ENCODE assay signal across 1 fruit fly cellular context in genomic region chr3L:16051719-16052122, dm6.
TF ChIP-seq lines count a peak whose summit lies in the region.

Gene Mbs (plus strand): TSS chr3L:16051959.

TF ChIP-seq in whole organism, embryonic, 481 proteins besides CTCF, POLR2A, EP300 and RAD21 (continued from another document and continues in another):
- TF ChIP-seq tx (GFP tag; optimal IDR thresholded peaks at IDR 0.05; lab: Kevin White, UChicago) (no peak), br (optimal IDR thresholded peaks at IDR 0.05; lab: Kevin White, UChicago) (no peak), bowl (GFP tag; IDR thresholded peaks at IDR 0.05; lab: Robert Waterston, UW) (no peak), CG10543 (GFP tag; optimal IDR thresholded peaks at IDR 0.05; lab: Kevin White, UChicago) (peak; percentile 70), trh (GFP tag; optimal IDR thresholded peaks at IDR 0.05; lab: Kevin White, UChicago) (no peak), chif (GFP tag; optimal IDR thresholded peaks at IDR 0.05; lab: Kevin White, UChicago) (no peak), lola (GFP tag; optimal IDR thresholded peaks at IDR 0.05; lab: Kevin White, UChicago) (no peak), insv (GFP tag; optimal IDR thresholded peaks at IDR 0.05; lab: Kevin White, UChicago) (peak in 1 of 2 experiments; percentile 41), Tbp (GFP tag; optimal IDR thresholded peaks at IDR 0.05; lab: Kevin White, UChicago) (no peak), CG10274 (GFP tag; optimal IDR thresholded peaks at IDR 0.05; lab: Kevin White, UChicago) (no peak), Antp (GFP tag; optimal IDR thresholded peaks at IDR 0.05; lab: Kevin White, UChicago) (no peak), CG8359 (GFP tag; optimal IDR thresholded peaks at IDR 0.05; lab: Kevin White, UChicago; ENCODE audit: borderline replicate concordance) (no peak), chinmo (GFP tag; IDR thresholded peaks at IDR 0.05; lab: Robert Waterston, UW; ENCODE audit: partially characterized antibody) (no peak; the same call in 3 of the 4 replicates), mirr (GFP tag; optimal IDR thresholded peaks at IDR 0.05; lab: Kevin White, UChicago) (peak; percentile 23), cas (GFP tag; IDR thresholded peaks at IDR 0.05; lab: Robert Waterston, UW) (no peak), sens-2 (GFP tag; IDR thresholded peaks at IDR 0.05; lab: Robert Waterston, UW) (no peak), Elba2 (GFP tag; optimal IDR thresholded peaks at IDR 0.05; lab: Kevin White, UChicago) (no peak), NfI (GFP tag; optimal IDR thresholded peaks at IDR 0.05; lab: Kevin White, UChicago) (no peak), D19B (GFP tag; optimal IDR thresholded peaks at IDR 0.05; lab: Kevin White, UChicago) (no peak), croc (GFP tag; conservative IDR thresholded peaks at IDR 0.05; lab: Robert Waterston, UW) (no peak), C15 (GFP tag; IDR thresholded peaks at IDR 0.05; lab: Robert Waterston, UW) (no peak), ro (GFP tag; IDR thresholded peaks at IDR 0.05; lab: Robert Waterston, UW) (no peak), cad (GFP tag; optimal IDR thresholded peaks at IDR 0.05; lab: Kevin White, UChicago) (no peak), inv (GFP tag; IDR thresholded peaks at IDR 0.05; lab: Robert Waterston, UW; ENCODE audit: partially characterized antibody) (peak; percentile 24; the same call in 1 of the 2 replicates), hb (GFP tag; IDR thresholded peaks at IDR 0.05; lab: Robert Waterston, UW; ENCODE audit: partially characterized antibody) (peak; percentile 51; the same call in 2 of the 3 replicates), Adf1 (GFP tag; IDR thresholded peaks at IDR 0.05; lab: Robert Waterston, UW) (no peak), Doc3 (GFP tag; IDR thresholded peaks at IDR 0.05; lab: Robert Waterston, UW; ENCODE audit: partially characterized antibody) (peak; percentile 37; the same call in 2 of the 3 replicates), Dref (GFP tag; IDR thresholded peaks at IDR 0.05; lab: Robert Waterston, UW) (peak; percentile 41), CG13123 (GFP tag; optimal IDR thresholded peaks at IDR 0.05; lab: Kevin White, UChicago) (no peak), Hmr (GFP tag; optimal IDR thresholded peaks at IDR 0.05; lab: Kevin White, UChicago) (peak; percentile 63), ci (GFP tag; IDR thresholded peaks at IDR 0.05; lab: Robert Waterston, UW) (peak; percentile 62; the same call in 2 of the 3 replicates), CG2199 (GFP tag; IDR thresholded peaks at IDR 0.05; lab: Robert Waterston, UW) (no peak), CG4820 (GFP tag; optimal IDR thresholded peaks at IDR 0.05; lab: Kevin White, UChicago) (no peak), Mrtf (GFP tag; IDR thresholded peaks at IDR 0.05; lab: Robert Waterston, UW) (no peak), NC2α (GFP tag; optimal IDR thresholded peaks at IDR 0.05; lab: Kevin White, UChicago) (no peak), CG6765 (GFP tag; optimal IDR thresholded peaks at IDR 0.05; lab: Kevin White, UChicago) (peak; percentile 55), crol (GFP tag; IDR thresholded peaks at IDR 0.05; lab: Robert Waterston, UW) (no peak), dan (GFP tag; IDR thresholded peaks at IDR 0.05; lab: Robert Waterston, UW) (no peak), CG11696 (GFP tag; IDR thresholded peaks at IDR 0.05; lab: Robert Waterston, UW) (no peak), CG12219 (GFP tag; optimal IDR thresholded peaks at IDR 0.05; lab: Kevin White, UChicago) (no peak), CG17829 (tag; optimal IDR thresholded peaks at IDR 0.05; lab: Kevin White, UChicago) (peak; percentile 53), HHEX (GFP tag; optimal IDR thresholded peaks at IDR 0.05; lab: Kevin White, UChicago) (peak; percentile 12), scrt (GFP tag; optimal IDR thresholded peaks at IDR 0.05; lab: Kevin White, UChicago) (no peak), Hr39 (optimal IDR thresholded peaks at IDR 0.05; lab: Kevin White, UChicago) (no peak), ato (GFP tag; IDR thresholded peaks at IDR 0.05; lab: Robert Waterston, UW; ENCODE audit: partially characterized antibody) (0 out of 2 replicates have a peak, but pooled peaks have one; percentile 23), klu (GFP tag; IDR thresholded peaks at IDR 0.05; lab: Robert Waterston, UW) (no peak), Ets97D (GFP tag; optimal IDR thresholded peaks at IDR 0.05; lab: Kevin White, UChicago) (peak; percentile 27), CG17361 (GFP tag; IDR thresholded peaks at IDR 0.05; lab: Robert Waterston, UW) (no peak), CG11504 (tag; optimal IDR thresholded peaks at IDR 0.05; lab: Kevin White, UChicago) (peak; percentile 6), CG13424 (tag; optimal IDR thresholded peaks at IDR 0.05; lab: Kevin White, UChicago) (no peak), zf30C (GFP tag; optimal IDR thresholded peaks at IDR 0.05; lab: Kevin White, UChicago) (no peak), CG13296 (GFP tag; optimal IDR thresholded peaks at IDR 0.05; lab: Kevin White, UChicago) (peak; percentile 57), CG10321 (GFP tag; IDR thresholded peaks at IDR 0.05; lab: Robert Waterston, UW) (no peak), CG7928 (GFP tag; optimal IDR thresholded peaks at IDR 0.05; lab: Kevin White, UChicago) (no peak), Mad (GFP tag; optimal IDR thresholded peaks at IDR 0.05; lab: Kevin White, UChicago) (no peak), CG9437 (GFP tag; optimal IDR thresholded peaks at IDR 0.05; lab: Kevin White, UChicago) (no peak), Neu2 (GFP tag; optimal IDR thresholded peaks at IDR 0.05; lab: Kevin White, UChicago; ENCODE audit: borderline replicate concordance) (no peak), az2 (GFP tag; optimal IDR thresholded peaks at IDR 0.05; lab: Kevin White, UChicago) (no peak), CG14667 (GFP tag; IDR thresholded peaks at IDR 0.05; lab: Robert Waterston, UW) (no peak), repo (GFP tag; optimal IDR thresholded peaks at IDR 0.05; lab: Kevin White, UChicago) (no peak), bigmax (GFP tag; optimal IDR thresholded peaks at IDR 0.05; lab: Kevin White, UChicago) (no peak), CG7271 (tag; optimal IDR thresholded peaks at IDR 0.05; lab: Kevin White, UChicago) (no peak), yki (optimal IDR thresholded peaks at IDR 0.05; lab: Kevin White, UChicago) (no peak), bcd (GFP tag; optimal IDR thresholded peaks at IDR 0.05; lab: Kevin White, UChicago) (no peak), peb (GFP tag; IDR thresholded peaks at IDR 0.05; lab: Robert Waterston, UW) (no peak), otp (GFP tag; IDR thresholded peaks at IDR 0.05; lab: Robert Waterston, UW) (no peak), H2.0 (GFP tag; IDR thresholded peaks at IDR 0.05; lab: Robert Waterston, UW) (no peak), kah (GFP tag; optimal IDR thresholded peaks at IDR 0.05; lab: Kevin White, UChicago) (no peak), dysf (GFP tag; IDR thresholded peaks at IDR 0.05; lab: Robert Waterston, UW) (no peak), CG6272 (GFP tag; IDR thresholded peaks at IDR 0.05; lab: Robert Waterston, UW) (no peak), CG17568 (GFP tag; optimal IDR thresholded peaks at IDR 0.05; lab: Kevin White, UChicago) (no peak), MTF-1 (GFP tag; optimal IDR thresholded peaks at IDR 0.05; lab: Kevin White, UChicago; ENCODE audit: borderline replicate concordance) (no peak), wor (GFP tag; IDR thresholded peaks at IDR 0.05; lab: Robert Waterston, UW) (no peak), Optix (GFP tag; IDR thresholded peaks at IDR 0.05; lab: Robert Waterston, UW) (no peak), CG4282 (GFP tag; optimal IDR thresholded peaks at IDR 0.05; lab: Kevin White, UChicago) (no peak), CG12659 (GFP tag; optimal IDR thresholded peaks at IDR 0.05; lab: Kevin White, UChicago) (peak; percentile 58), Nf-YC (tag; optimal IDR thresholded peaks at IDR 0.05; lab: Kevin White, UChicago) (peak; percentile 31), CG6689 (GFP tag; IDR thresholded peaks at IDR 0.05; lab: Robert Waterston, UW) (no peak), H15 (GFP tag; IDR thresholded peaks at IDR 0.05; lab: Robert Waterston, UW) (no peak), rib (GFP tag; IDR thresholded peaks at IDR 0.05; lab: Robert Waterston, UW) (no peak), CG16779 (GFP tag; IDR thresholded peaks at IDR 0.05; lab: Robert Waterston, UW) (no peak), stwl (tag; optimal IDR thresholded peaks at IDR 0.05; lab: Kevin White, UChicago) (peak; percentile 43), row (GFP tag; IDR thresholded peaks at IDR 0.05; lab: Robert Waterston, UW) (peak; percentile 32; the same call in 1 of the 3 replicates), CG4360 (GFP tag; IDR thresholded peaks at IDR 0.05; lab: Robert Waterston, UW) (no peak), CG1529 (GFP tag; optimal IDR thresholded peaks at IDR 0.05; lab: Kevin White, UChicago) (no peak), Sry-δ (GFP tag; optimal IDR thresholded peaks at IDR 0.05; lab: Kevin White, UChicago) (peak; percentile 49), Mes4 (GFP tag; optimal IDR thresholded peaks at IDR 0.05; lab: Kevin White, UChicago) (no peak), CG15479 (GFP tag; optimal IDR thresholded peaks at IDR 0.05; lab: Kevin White, UChicago) (no peak), CG16863 (GFP tag; optimal IDR thresholded peaks at IDR 0.05; lab: Kevin White, UChicago) (no peak), CG12391 (tag; optimal IDR thresholded peaks at IDR 0.05; lab: Kevin White, UChicago) (peak; percentile 45), sens (GFP tag; lab: Kevin White, UChicago) (peak; percentile 80), pan (optimal IDR thresholded peaks at IDR 0.05; lab: Kevin White, UChicago) (no peak), pan (GFP tag; optimal IDR thresholded peaks at IDR 0.05 in 1 of 2, IDR thresholded peaks at IDR 0.05 in 1 of 2) (peak in 1 of 2 experiments; percentile 28), Dp (GFP tag; optimal IDR thresholded peaks at IDR 0.05; lab: Kevin White, UChicago) (no peak), CG10267 (tag; optimal IDR thresholded peaks at IDR 0.05; lab: Kevin White, UChicago) (peak; percentile 9), CG17186 (GFP tag; optimal IDR thresholded peaks at IDR 0.05; lab: Kevin White, UChicago) (peak; percentile 46), BEAF-32 (GFP tag; optimal IDR thresholded peaks at IDR 0.05; lab: Kevin White, UChicago) (peak; percentile 77), CG14441 (GFP tag; IDR thresholded peaks at IDR 0.05; lab: Robert Waterston, UW) (no peak), Abd-B (GFP tag; optimal IDR thresholded peaks at IDR 0.05; lab: Kevin White, UChicago) (no peak), CG9215 (GFP tag; IDR thresholded peaks at IDR 0.05; lab: Robert Waterston, UW) (peak; percentile 66), lab (GFP tag; optimal IDR thresholded peaks at IDR 0.05; lab: Kevin White, UChicago) (peak; percentile 39), fu2 (GFP tag; optimal IDR thresholded peaks at IDR 0.05; lab: Kevin White, UChicago) (no peak), sim (GFP tag; IDR thresholded peaks at IDR 0.05; lab: Robert Waterston, UW) (no peak), Fer3 (tag; optimal IDR thresholded peaks at IDR 0.05; lab: Kevin White, UChicago) (peak; percentile 33), CG4424 (GFP tag; optimal IDR thresholded peaks at IDR 0.05; lab: Kevin White, UChicago) (no peak), z (GFP tag; IDR thresholded peaks at IDR 0.05; lab: Robert Waterston, UW) (no peak), lmd (GFP tag; IDR thresholded peaks at IDR 0.05; lab: Robert Waterston, UW) (no peak), gsb (GFP tag; IDR thresholded peaks at IDR 0.05; lab: Robert Waterston, UW) (no peak), ranshi (GFP tag; IDR thresholded peaks at IDR 0.05; lab: Robert Waterston, UW) (no peak), CG11723 (GFP tag; optimal IDR thresholded peaks at IDR 0.05; lab: Kevin White, UChicago) (no peak), zen (tag; optimal IDR thresholded peaks at IDR 0.05; lab: Kevin White, UChicago) (no peak), CkIIα-i1 (GFP tag; IDR thresholded peaks at IDR 0.05; lab: Robert Waterston, UW) (no peak), CG9817 (tag; optimal IDR thresholded peaks at IDR 0.05; lab: Kevin White, UChicago) (peak; percentile 11), Six4 (GFP tag; optimal IDR thresholded peaks at IDR 0.05; lab: Kevin White, UChicago) (no peak), Atf3 (GFP tag; optimal IDR thresholded peaks at IDR 0.05; lab: Kevin White, UChicago) (no peak), CG8478 (optimal IDR thresholded peaks at IDR 0.05; lab: Kevin White, UChicago) (no peak), CG6791 (GFP tag; IDR thresholded peaks at IDR 0.05; lab: Robert Waterston, UW; ENCODE audit: partially characterized antibody) (peak; percentile 71), CG31224 (GFP tag; IDR thresholded peaks at IDR 0.05; lab: Robert Waterston, UW) (no peak), Scr (GFP tag; IDR thresholded peaks at IDR 0.05; lab: Robert Waterston, UW; ENCODE audit: partially characterized antibody) (peak; percentile 65), CoRest (tag; optimal IDR thresholded peaks at IDR 0.05; lab: Kevin White, UChicago) (no peak), bbx (GFP tag; IDR thresholded peaks at IDR 0.05; lab: Robert Waterston, UW; ENCODE audit: partially characterized antibody) (peak; percentile 71), CG33557 (GFP tag; optimal IDR thresholded peaks at IDR 0.05; lab: Kevin White, UChicago) (no peak), Hmx (GFP tag; optimal IDR thresholded peaks at IDR 0.05; lab: Kevin White, UChicago) (no peak), wek (GFP tag; optimal IDR thresholded peaks at IDR 0.05; lab: Kevin White, UChicago) (no peak), Ssrp (tag; optimal IDR thresholded peaks at IDR 0.05; lab: Kevin White, UChicago) (no peak), nau (GFP tag; optimal IDR thresholded peaks at IDR 0.05; lab: Kevin White, UChicago) (no peak), HLHmδ (GFP tag; optimal IDR thresholded peaks at IDR 0.05; lab: Kevin White, UChicago) (peak; percentile 51), Asciz (GFP tag; optimal IDR thresholded peaks at IDR 0.05; lab: Kevin White, UChicago) (peak; percentile 18), Lpt (GFP tag; optimal IDR thresholded peaks at IDR 0.05; lab: Kevin White, UChicago) (no peak), CG7839 (tag; optimal IDR thresholded peaks at IDR 0.05; lab: Kevin White, UChicago) (peak; percentile 10), tap (tag; optimal IDR thresholded peaks at IDR 0.05; lab: Kevin White, UChicago) (peak; percentile 24), CG5245 (GFP tag; optimal IDR thresholded peaks at IDR 0.05; lab: Kevin White, UChicago) (no peak), Hsf (GFP tag; optimal IDR thresholded peaks at IDR 0.05; lab: Kevin White, UChicago) (no peak), gt (GFP tag; IDR thresholded peaks at IDR 0.05; lab: Robert Waterston, UW) (no peak), CG30403 (GFP tag; optimal IDR thresholded peaks at IDR 0.05; lab: Kevin White, UChicago) (no peak), CG1647 (GFP tag; optimal IDR thresholded peaks at IDR 0.05; lab: Kevin White, UChicago) (no peak), stc (GFP tag; IDR thresholded peaks at IDR 0.05; lab: Robert Waterston, UW) (no peak)
